Worm (Caenorhabditis elegans) whole organism, L2 larva: Measurements from ENCODE around the gene T26C5.2.
A peak's percentile ranks its signal among the peaks of the same experiment; 100 is the strongest.

Experiments used
- C34F6.9 ChIP-seq: fragments of 150-350 bp; optimal IDR thresholded peaks from 2 replicates; lab custom pipeline; 2014; ENCODE audit warnings: missing biosample characterization, missing genetic modification characterization
- F13H6.1 ChIP-seq: sonication (generic microtip); optimal IDR thresholded peaks from 2 replicates; lab custom pipeline; 2016; ENCODE audit warnings: missing genetic modification characterization, missing compliant biosample characterization
- R02D3.7 ChIP-seq: fragments of 150-350 bp; optimal IDR thresholded peaks from 2 replicates; lab custom pipeline; 2014; ENCODE audit warnings: missing biosample characterization, missing genetic modification characterization
- Y55F3AM.14 ChIP-seq: fragments of 200-800 bp; sonication (Bioruptor generic); optimal IDR thresholded peaks from 2 replicates; lab custom pipeline; 2018; ENCODE audit warnings: mild to moderate bottlenecking, missing genetic modification characterization, missing compliant biosample characterization
- ZK546.5 ChIP-seq: sonication (generic microtip); optimal IDR thresholded peaks from 2 replicates; lab custom pipeline; 2017; ENCODE audit warnings: missing biosample characterization, missing genetic modification characterization
- alr-1 ChIP-seq: fragments of 150-350 bp; optimal IDR thresholded peaks from 2 replicates; lab custom pipeline; 2014; ENCODE audit warnings: missing biosample characterization, missing genetic modification characterization
- aly-2 ChIP-seq: fragments of 150-350 bp; optimal IDR thresholded peaks from 2 replicates; lab custom pipeline; 2014; ENCODE audit warnings: missing biosample characterization, missing genetic modification characterization
- ama-1 ChIP-seq: fragments of 150-350 bp; optimal IDR thresholded peaks from 2 replicates; lab custom pipeline; 2018; ENCODE audit warnings: inconsistent platforms
- blmp-1 ChIP-seq: sonication (generic microtip); optimal IDR thresholded peaks from 2 replicates; lab custom pipeline; 2017; ENCODE audit warnings: missing genetic modification characterization, mild to moderate bottlenecking, missing compliant biosample characterization, antibody characterized with exemption, moderate library complexity; ENCODE audit not compliant: insufficient read depth
- ceh-16 ChIP-seq: fragments of 150-350 bp; optimal IDR thresholded peaks from 2 replicates; lab custom pipeline; 2014; ENCODE audit warnings: missing biosample characterization, missing genetic modification characterization
- ceh-82 ChIP-seq: fragments of 150-350 bp; optimal IDR thresholded peaks from 2 replicates; lab custom pipeline; 2014; ENCODE audit warnings: missing biosample characterization, missing genetic modification characterization
- crh-2 ChIP-seq: sonication (generic microtip); optimal IDR thresholded peaks from 2 replicates; lab custom pipeline; 2017; ENCODE audit warnings: missing biosample characterization, missing genetic modification characterization
- dmd-4 ChIP-seq: sonication (generic microtip); optimal IDR thresholded peaks from 2 replicates; lab custom pipeline; 2017; ENCODE audit warnings: missing biosample characterization, missing genetic modification characterization
- egl-27 ChIP-seq: sonication (generic microtip); optimal IDR thresholded peaks from 3 replicates; lab custom pipeline; 2017; ENCODE audit warnings: missing biosample characterization, missing genetic modification reagents, missing genetic modification characterization
- elt-1 ChIP-seq: fragments of 150-350 bp; optimal IDR thresholded peaks from 2 replicates; lab custom pipeline; 2014; ENCODE audit warnings: missing biosample characterization, missing genetic modification characterization
- elt-3 ChIP-seq: sonication (generic microtip); optimal IDR thresholded peaks from 2 replicates; lab custom pipeline; 2017; ENCODE audit warnings: missing biosample characterization, missing genetic modification characterization
- fos-1 ChIP-seq: fragments of 150-350 bp; optimal IDR thresholded peaks from 2 replicates; lab custom pipeline; 2014; ENCODE audit warnings: missing biosample characterization, missing genetic modification characterization
- gmeb-1 ChIP-seq: fragments of 150-350 bp; optimal IDR thresholded peaks from 2 replicates; lab custom pipeline; 2014; ENCODE audit warnings: missing biosample characterization, missing genetic modification characterization
- lin-11 ChIP-seq: fragments of 150-350 bp; sonication (generic microtip); optimal IDR thresholded peaks from 2 replicates; lab custom pipeline; 2014; ENCODE audit warnings: missing biosample characterization, missing genetic modification characterization, inconsistent platforms, mixed read lengths
- lin-13 ChIP-seq: fragments of 150-350 bp; optimal IDR thresholded peaks from 2 replicates; lab custom pipeline; 2014; ENCODE audit warnings: missing biosample characterization, missing genetic modification reagents, missing genetic modification characterization
- lin-39 ChIP-seq: fragments of 150-350 bp; optimal IDR thresholded peaks from 2 replicates; lab custom pipeline; 2014; ENCODE audit warnings: missing biosample characterization, missing genetic modification reagents, missing genetic modification characterization
- lsy-2 ChIP-seq, 2 experiments: fragments of 150-350 bp in 1 of 2; sonication (generic microtip) in 1 of 2; optimal IDR thresholded peaks; 2 replicates each; lab custom pipeline; 2014 to 2017; ENCODE audit warnings: missing biosample characterization in 2 of 2, missing genetic modification characterization in 2 of 2
- mab-5 ChIP-seq: fragments of 150-350 bp; optimal IDR thresholded peaks from 2 replicates; lab custom pipeline; 2014; ENCODE audit warnings: missing biosample characterization, missing genetic modification characterization
- mbf-1 ChIP-seq: sonication (generic microtip); optimal IDR thresholded peaks from 2 replicates; lab custom pipeline; 2017; ENCODE audit warnings: missing biosample characterization, missing genetic modification characterization
- mdl-1 ChIP-seq, 2 experiments: fragments of 150-350 bp in 1 of 2; sonication (generic microtip) in 1 of 2; optimal IDR thresholded peaks; 2 replicates each; lab custom pipeline; 2017; ENCODE audit warnings: missing biosample characterization in 2 of 2, missing genetic modification characterization in 2 of 2
- nhr-10 ChIP-seq: sonication (generic microtip); optimal IDR thresholded peaks from 2 replicates; lab custom pipeline; 2017; ENCODE audit warnings: missing biosample characterization, missing genetic modification characterization
- nhr-11 ChIP-seq: fragments of 150-350 bp; optimal IDR thresholded peaks from 2 replicates; lab custom pipeline; 2014; ENCODE audit warnings: missing biosample characterization, missing genetic modification characterization
- nhr-12 ChIP-seq: fragments of 150-350 bp; optimal IDR thresholded peaks from 2 replicates; lab custom pipeline; 2014; ENCODE audit warnings: missing biosample characterization, missing genetic modification characterization
- nhr-129 ChIP-seq: fragments of 150-350 bp; optimal IDR thresholded peaks from 2 replicates; lab custom pipeline; 2014; ENCODE audit warnings: missing biosample characterization, missing genetic modification characterization
- nhr-21 ChIP-seq: fragments of 150-350 bp; optimal IDR thresholded peaks from 2 replicates; lab custom pipeline; 2014; ENCODE audit warnings: missing biosample characterization, missing genetic modification characterization
- nhr-23 ChIP-seq: fragments of 150-350 bp; optimal IDR thresholded peaks from 2 replicates; lab custom pipeline; 2014; ENCODE audit warnings: missing biosample characterization, missing genetic modification reagents, missing genetic modification characterization
- nhr-237 ChIP-seq: fragments of 150-350 bp; optimal IDR thresholded peaks from 2 replicates; lab custom pipeline; 2014; ENCODE audit warnings: missing biosample characterization, missing genetic modification characterization
- nhr-25 ChIP-seq: fragments of 150-350 bp; sonication (generic microtip); optimal IDR thresholded peaks from 3 replicates; lab custom pipeline; 2014; ENCODE audit warnings: missing biosample characterization, missing genetic modification characterization
- nhr-6 ChIP-seq: fragments of 150-350 bp; optimal IDR thresholded peaks from 2 replicates; lab custom pipeline; 2014; ENCODE audit warnings: missing biosample characterization, missing genetic modification characterization
- nhr-77 ChIP-seq: fragments of 150-350 bp; optimal IDR thresholded peaks from 2 replicates; lab custom pipeline; 2014; ENCODE audit warnings: missing biosample characterization, missing genetic modification characterization
- peb-1 ChIP-seq: fragments of 150-350 bp; optimal IDR thresholded peaks from 2 replicates; lab custom pipeline; 2014; ENCODE audit warnings: missing biosample characterization, missing genetic modification characterization
- sem-4 ChIP-seq: fragments of 150-350 bp; optimal IDR thresholded peaks from 2 replicates; lab custom pipeline; 2014; ENCODE audit warnings: missing biosample characterization, missing genetic modification reagents, missing genetic modification characterization
- skn-1 ChIP-seq: sonication (generic microtip); optimal IDR thresholded peaks from 2 replicates; lab custom pipeline; 2017; ENCODE audit warnings: missing biosample characterization, missing genetic modification characterization
- sma-3 ChIP-seq: sonication (generic microtip); optimal IDR thresholded peaks from 2 replicates; lab custom pipeline; 2016; ENCODE audit warnings: missing genetic modification reagents, missing genetic modification characterization, missing compliant biosample characterization
- sma-9 ChIP-seq, 2 experiments: fragments of 150-350 bp in 1 of 2; sonication (generic microtip) in 1 of 2; optimal IDR thresholded peaks; 2 replicates each; lab custom pipeline; 2014 to 2016; ENCODE audit warnings: missing genetic modification characterization in 2 of 2, mild to moderate bottlenecking in 1 of 2, missing biosample characterization in 1 of 2, missing compliant biosample characterization in 1 of 2, missing genetic modification reagents in 1 of 2, moderate library complexity in 1 of 2
- snpc-4 ChIP-seq: fragments of 150-350 bp; optimal IDR thresholded peaks from 2 replicates; lab custom pipeline; 2014; ENCODE audit warnings: missing biosample characterization, missing genetic modification characterization
- unc-39 ChIP-seq: fragments of 150-350 bp; optimal IDR thresholded peaks from 2 replicates; lab custom pipeline; 2014; ENCODE audit warnings: missing biosample characterization, missing genetic modification characterization
- unc-55 ChIP-seq: fragments of 150-350 bp; sonication (generic microtip); optimal IDR thresholded peaks from 3 replicates; lab custom pipeline; 2014; ENCODE audit warnings: missing biosample characterization, missing genetic modification reagents, missing genetic modification characterization
- unc-62 ChIP-seq: fragments of 150-350 bp; optimal IDR thresholded peaks from 2 replicates; lab custom pipeline; 2014; ENCODE audit warnings: missing biosample characterization, missing genetic modification reagents, missing genetic modification characterization
- zag-1 ChIP-seq: fragments of 150-350 bp; optimal IDR thresholded peaks from 2 replicates; lab custom pipeline; 2014; ENCODE audit warnings: missing biosample characterization, missing genetic modification characterization
- ztf-1 ChIP-seq: fragments of 200-800 bp; sonication (Bioruptor generic); conservative IDR thresholded peaks from 2 replicates; pipeline ENCODE4 v1.3.6; 2022; ENCODE audit warnings: missing genetic modification characterization, missing compliant biosample characterization
- ztf-11 ChIP-seq: sonication (generic microtip); optimal IDR thresholded peaks from 2 replicates; lab custom pipeline; 2017; ENCODE audit warnings: missing biosample characterization, missing genetic modification characterization
- ztf-4 ChIP-seq: fragments of 150-350 bp; optimal IDR thresholded peaks from 2 replicates; lab custom pipeline; 2014; ENCODE audit warnings: missing biosample characterization, missing genetic modification characterization

Gene T26C5.2

ce11 chrII:9282787-9283186 lies 49.8 kb downstream of the T26C5.2 start (continued):
- no peak for TF ChIP-seq nhr-237 (tag; lab: Kevin White, UChicago)
- no peak for TF ChIP-seq mbf-1 (tag; lab: Kevin White, UChicago)
- peak; percentile 18 for TF ChIP-seq elt-1 (tag; lab: Kevin White, UChicago)
- TF ChIP-seq zag-1 (tag; lab: Kevin White, UChicago): peak; percentile 89
- no peak for TF ChIP-seq nhr-11 (tag; lab: Kevin White, UChicago)
- peak; percentile 98 for TF ChIP-seq nhr-129 (tag; lab: Kevin White, UChicago)
- TF ChIP-seq ZK546.5: no peak
- peak; percentile 10 for TF ChIP-seq nhr-10 (tag; lab: Kevin White, UChicago)
- TF ChIP-seq nhr-12 (tag; lab: Kevin White, UChicago): no peak
- peak; percentile 54 for TF ChIP-seq blmp-1 (tag; lab: Kevin White, UChicago)
- TF ChIP-seq lsy-2 (tag; optimal IDR thresholded peaks at IDR 0.05; lab: Kevin White, UChicago): peak; percentile 75 to 95
- peak; percentile 94 for TF ChIP-seq nhr-21
- TF ChIP-seq, all 48 proteins: peak for 31

- TF ChIP-seq nhr-10 (tag; lab: Kevin White, UChicago) (no peak), ceh-16 (tag; lab: Kevin White, UChicago) (peak; percentile 82), elt-3 (no peak), sem-4 (tag; lab: Kevin White, UChicago) (no peak), dmd-4 (tag; lab: Kevin White, UChicago) (no peak), ztf-11 (tag; lab: Kevin White, UChicago) (no peak), F13H6.1 (tag; lab: Kevin White, UChicago) (peak; percentile 79), sma-9 (GFP tag; optimal IDR thresholded peaks at IDR 0.05; lab: Kevin White, UChicago) (peak; percentile 95), sma-9 (tag; optimal IDR thresholded peaks at IDR 0.05; lab: Kevin White, UChicago) (no peak), unc-62 (GFP tag; lab: Kevin White, UChicago) (no peak), alr-1 (tag; lab: Kevin White, UChicago) (no peak), R02D3.7 (tag; lab: Kevin White, UChicago) (no peak), lin-13 (peak; percentile 10), snpc-4 (tag; lab: Kevin White, UChicago) (no peak), lsy-2 (tag; optimal IDR thresholded peaks at IDR 0.05; lab: Kevin White, UChicago) (peak in 1 of 2 experiments; percentile 80), nhr-12 (tag; lab: Kevin White, UChicago) (no peak), unc-55 (GFP tag; lab: Kevin White, UChicago) (no peak), elt-1 (tag; lab: Kevin White, UChicago) (no peak), ZK546.5 (no peak), fos-1 (peak; percentile 90), ztf-1 (GFP tag; lab: Robert Waterston, UW) (no peak), aly-2 (tag; lab: Kevin White, UChicago) (no peak), nhr-25 (tag; lab: Kevin White, UChicago) (peak; percentile 32), mbf-1 (tag; lab: Kevin White, UChicago) (no peak), zag-1 (tag; lab: Kevin White, UChicago) (no peak), Y55F3AM.14 (GFP tag; lab: Kevin White, UChicago) (peak; percentile 8), nhr-23 (tag; lab: Kevin White, UChicago) (no peak), nhr-77 (no peak), nhr-6 (tag; lab: Kevin White, UChicago) (peak; percentile 33), mab-5 (tag; lab: Kevin White, UChicago) (no peak), peb-1 (tag; lab: Kevin White, UChicago) (no peak), nhr-21 (peak; percentile 76), lin-11 (tag; lab: Kevin White, UChicago) (no peak), unc-39 (no peak), gmeb-1 (tag; lab: Kevin White, UChicago) (peak; percentile 74), crh-2 (tag; lab: Kevin White, UChicago) (peak; percentile 83), egl-27 (tag; lab: Kevin White, UChicago) (peak; percentile 61), skn-1 (no peak), ceh-82 (tag; lab: Kevin White, UChicago) (no peak), sma-3 (peak; percentile 62), ama-1 (lab: Kevin White, UChicago) (no peak), C34F6.9 (peak; percentile 64), mdl-1 (tag; optimal IDR thresholded peaks at IDR 0.05; lab: Kevin White, UChicago) (peak; percentile 71 to 90), nhr-11 (tag; lab: Kevin White, UChicago) (no peak), ztf-4 (tag; lab: Kevin White, UChicago) (no peak), lin-39 (no peak), blmp-1 (tag; lab: Kevin White, UChicago) (no peak), nhr-129 (tag; lab: Kevin White, UChicago) (peak; percentile 94), nhr-237 (tag; lab: Kevin White, UChicago) (no peak)
Measured at ce11 chrII:9283668-9284357, 50.8 kb downstream of the T26C5.2 start.
